ENCODE assay signal across 4 fruit fly cellular contexts in genomic region chr3R:26681947-26682346, dm6.
TF ChIP-seq lines count a peak whose summit lies in the region.

Gene beat-VII (minus strand): TSS chr3R:26681966.

- TF ChIP-seq CTCF in whole organism, embryonic (GFP tag; optimal IDR thresholded peaks at IDR 0.05; lab: Kevin White, UChicago), result no peak

TF ChIP-seq in whole organism, adult, 20 proteins besides CTCF, POLR2A, EP300 and RAD21:
- no peak for TF ChIP-seq CG5204 (GFP tag; optimal IDR thresholded peaks at IDR 0.05; lab: Kevin White, UChicago)
- TF ChIP-seq Clk (GFP tag; optimal IDR thresholded peaks at IDR 0.05; lab: Kevin White, UChicago), result no peak
- peak; percentile 46 for TF ChIP-seq pad (GFP tag; optimal IDR thresholded peaks at IDR 0.05; lab: Kevin White, UChicago)
- TF ChIP-seq CG7101 (tag; optimal IDR thresholded peaks at IDR 0.05; lab: Kevin White, UChicago), result no peak
- TF ChIP-seq cnc (optimal IDR thresholded peaks at IDR 0.05; lab: Kevin White, UChicago), result no peak

TF ChIP-seq in whole organism, embryonic, 481 proteins besides CTCF, POLR2A, EP300 and RAD21:
- no peak for TF ChIP-seq unpg (GFP tag; optimal IDR thresholded peaks at IDR 0.05; lab: Kevin White, UChicago)
- TF ChIP-seq dmrt99B (tag; optimal IDR thresholded peaks at IDR 0.05; lab: Kevin White, UChicago), result no peak
- TF ChIP-seq CG12744 (GFP tag; optimal IDR thresholded peaks at IDR 0.05; lab: Kevin White, UChicago), result no peak
- TF ChIP-seq abd-A (tag; optimal IDR thresholded peaks at IDR 0.05; lab: Kevin White, UChicago), result peak; percentile 9
- no peak for TF ChIP-seq eve (GFP tag; optimal IDR thresholded peaks at IDR 0.05; lab: Kevin White, UChicago)
- peak; percentile 31 to 43 for TF ChIP-seq Trl (optimal IDR thresholded peaks at IDR 0.05; lab: Kevin White, UChicago)
- TF ChIP-seq Trl (GFP tag; optimal IDR thresholded peaks at IDR 0.05; lab: Kevin White, UChicago), result no peak
- 0 out of 2 replicates have a peak, but pooled peaks have one; percentile 21 for TF ChIP-seq CG9932 (GFP tag; IDR thresholded peaks at IDR 0.05; lab: Robert Waterston, UW)
- TF ChIP-seq chinmo (GFP tag; IDR thresholded peaks at IDR 0.05; lab: Robert Waterston, UW; ENCODE audit: partially characterized antibody), result 0 out of 4 replicates have a peak, but pooled peaks have one; percentile 56
- no peak for TF ChIP-seq CG8944 (GFP tag; optimal IDR thresholded peaks at IDR 0.05; lab: Kevin White, UChicago)
- TF ChIP-seq CG17612 (GFP tag; IDR thresholded peaks at IDR 0.05; lab: Robert Waterston, UW), result no peak
- no peak for TF ChIP-seq CG6765 (GFP tag; optimal IDR thresholded peaks at IDR 0.05; lab: Kevin White, UChicago)
- peak; percentile 2 for TF ChIP-seq ewg (GFP tag; optimal IDR thresholded peaks at IDR 0.05; lab: Kevin White, UChicago)
- peak; percentile 18 for TF ChIP-seq Jarid2 (GFP tag; optimal IDR thresholded peaks at IDR 0.05; lab: Kevin White, UChicago)
- peak; percentile 100 for TF ChIP-seq scrt (GFP tag; optimal IDR thresholded peaks at IDR 0.05; lab: Kevin White, UChicago)
- 0 out of 2 replicates have a peak, but pooled peaks have one; percentile 3 for TF ChIP-seq amos (GFP tag; IDR thresholded peaks at IDR 0.05; lab: Robert Waterston, UW; ENCODE audit: partially characterized antibody)
- TF ChIP-seq fd96Cb (tag; optimal IDR thresholded peaks at IDR 0.05; lab: Kevin White, UChicago), result no peak
- TF ChIP-seq CG16779 (GFP tag; IDR thresholded peaks at IDR 0.05; lab: Robert Waterston, UW), result peak; percentile 77; the same call in 1 of the 2 replicates
- TF ChIP-seq CG16813 (GFP tag; IDR thresholded peaks at IDR 0.05; lab: Robert Waterston, UW; ENCODE audit: partially characterized antibody), result no peak
- no peak for TF ChIP-seq fu2 (GFP tag; optimal IDR thresholded peaks at IDR 0.05; lab: Kevin White, UChicago)
- no peak for TF ChIP-seq CG12659 (GFP tag; optimal IDR thresholded peaks at IDR 0.05; lab: Kevin White, UChicago)
- TF ChIP-seq Deaf1 (tag; optimal IDR thresholded peaks at IDR 0.05; lab: Kevin White, UChicago), result peak; percentile 74
- TF ChIP-seq Fer2 (tag; optimal IDR thresholded peaks at IDR 0.05; lab: Kevin White, UChicago), result no peak
- no peak for TF ChIP-seq tna (GFP tag; IDR thresholded peaks at IDR 0.05; lab: Robert Waterston, UW; ENCODE audit: partially characterized antibody)
- TF ChIP-seq en (GFP tag; optimal IDR thresholded peaks at IDR 0.05; lab: Kevin White, UChicago), result no peak
- TF ChIP-seq CG9817 (tag; optimal IDR thresholded peaks at IDR 0.05; lab: Kevin White, UChicago), result no peak

TF ChIP-seq in whole organism, prepupa, 60 proteins besides CTCF, POLR2A, EP300 and RAD21:
- TF ChIP-seq CG7368 (GFP tag; optimal IDR thresholded peaks at IDR 0.05; lab: Kevin White, UChicago), result peak; percentile 1
- no peak for TF ChIP-seq net (GFP tag; optimal IDR thresholded peaks at IDR 0.05; lab: Kevin White, UChicago)

TF ChIP-seq in whole organism, pupa, 21 proteins besides CTCF, POLR2A, EP300 and RAD21:
- TF ChIP-seq CG12605 (GFP tag; IDR thresholded peaks at IDR 0.05; lab: Robert Waterston, UW) (peak; percentile 80), CG13204 (GFP tag; optimal IDR thresholded peaks at IDR 0.05; lab: Kevin White, UChicago) (peak; percentile 3), CG32121 (GFP tag; IDR thresholded peaks at IDR 0.05; lab: Robert Waterston, UW) (no peak), rn (GFP tag; IDR thresholded peaks at IDR 0.05; lab: Robert Waterston, UW) (no peak)
